Worm (Caenorhabditis elegans): ENCODE data around the gene T28F3.9.

ce11 chrIV:17269702-17270101, 38.6 kb upstream of the T28F3.9 start:
- TF ChIP-seq ZK185.1 (tag; optimal IDR thresholded peaks at IDR 0.05; ENCODE audit: poor library complexity, severe bottlenecking) = no peak
- TF ChIP-seq unc-130 (GFP tag; optimal IDR thresholded peaks at IDR 0.05) = no peak
- TF ChIP-seq ekl-4 (GFP tag; IDR thresholded peaks at IDR 0.05) = no peak
- no peak for TF ChIP-seq rcor-1 (GFP tag; IDR thresholded peaks at IDR 0.05)
